Fruit fly (Drosophila melanogaster) whole organism, embryonic: ENCODE measurements around the gene Cyp6d4.

Experiments used
- Ada2b ChIP-seq: fragments of 200-800 bp; sonication (Bioruptor generic); IDR thresholded peaks from 2 replicates; pipeline ENCODE4 v1.3.6; 2022; ENCODE audit warnings: missing biosample characterization, missing genetic modification characterization
- CG6854 ChIP-seq: fragments of 200-800 bp; sonication (Bioruptor generic); optimal IDR thresholded peaks from 3 replicates; lab custom pipeline; 2017; ENCODE audit warnings: missing biosample characterization, mild to moderate bottlenecking, missing genetic modification characterization
- HmgZ ChIP-seq: fragments of 200-800 bp; sonication (Bioruptor generic); optimal IDR thresholded peaks from 2 replicates; lab custom pipeline; 2018; ENCODE audit warnings: missing biosample characterization, mild to moderate bottlenecking, missing genetic modification characterization
- fd96Cb ChIP-seq: fragments of 200-800 bp; sonication (Bioruptor generic); optimal IDR thresholded peaks from 2 replicates; lab custom pipeline; 2018; ENCODE audit warnings: missing biosample characterization, mild to moderate bottlenecking, missing genetic modification characterization, moderate library complexity
- pho ChIP-seq: fragments of 200-800 bp; sonication (Bioruptor generic); optimal IDR thresholded peaks from 2 replicates; lab custom pipeline; 2016; ENCODE audit warnings: missing biosample characterization, missing genetic modification characterization
- pros ChIP-seq: fragments of 200-800 bp; sonication (Bioruptor generic); optimal IDR thresholded peaks from 3 replicates; lab custom pipeline; 2019; ENCODE audit warnings: missing biosample characterization, mild to moderate bottlenecking, missing genetic modification characterization, moderate library complexity
- pum ChIP-seq: fragments of 200-800 bp; sonication (Bioruptor generic); optimal IDR thresholded peaks from 2 replicates; lab custom pipeline; 2016; ENCODE audit warnings: missing biosample characterization, missing genetic modification characterization
- run ChIP-seq: fragments of 200-800 bp; sonication (Bioruptor generic); optimal IDR thresholded peaks from 3 replicates; lab custom pipeline; 2018; ENCODE audit warnings: missing biosample characterization, mild to moderate bottlenecking, missing genetic modification characterization
- toy ChIP-seq: fragments of 200-800 bp; sonication (Bioruptor generic); IDR thresholded peaks from 2 replicates; pipeline ENCODE4 v1.3.6; 2022; ENCODE audit warnings: missing biosample characterization, missing genetic modification characterization
- tup ChIP-seq: fragments of 200-800 bp; sonication (Bioruptor generic); optimal IDR thresholded peaks from 2 replicates; lab custom pipeline; 2016; ENCODE audit warnings: missing biosample characterization, mild to moderate bottlenecking, missing genetic modification characterization, moderate library complexity

DNA sequence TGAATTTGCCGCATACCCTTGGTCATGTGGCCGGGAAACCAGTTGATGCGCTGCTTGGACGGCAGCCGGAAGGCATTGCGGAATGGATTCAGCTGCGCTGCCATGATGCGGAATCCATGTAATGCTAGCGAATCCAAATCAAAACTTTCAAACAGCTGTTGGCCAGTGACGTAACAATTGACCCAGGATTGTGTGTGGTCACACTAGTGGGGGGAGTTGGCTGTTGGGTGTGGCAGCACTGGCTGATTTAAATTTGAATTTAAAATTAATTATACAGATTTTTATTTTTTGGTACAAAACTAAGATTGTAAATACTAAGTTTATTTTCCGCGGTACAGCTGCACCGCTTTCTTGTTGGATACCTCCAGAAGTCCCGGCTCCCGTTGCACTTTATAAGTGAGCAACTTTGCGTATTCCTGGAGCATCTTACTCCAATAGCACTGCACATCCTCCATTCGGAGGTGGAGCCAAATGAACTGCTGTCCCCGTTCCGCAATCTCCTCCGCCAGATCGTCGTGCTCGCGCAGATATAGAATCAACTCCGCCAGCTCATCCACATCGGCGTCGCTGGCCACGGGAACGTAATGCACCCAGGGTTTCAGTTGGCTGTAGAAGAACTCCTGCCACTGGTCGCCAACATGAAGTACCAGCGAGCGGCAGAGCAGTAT lies 49.4 kb downstream of the Cyp6d4 start, which contains the start of gene CG17141:
- TF ChIP-seq tup (GFP tag; lab: Kevin White, UChicago) (no peak), HmgZ (tag; lab: Kevin White, UChicago) (peak; percentile 55), pum (no peak), CG6854 (GFP tag; lab: Kevin White, UChicago) (no peak), pho (GFP tag; lab: Kevin White, UChicago) (no peak), run (tag; lab: Kevin White, UChicago) (no peak), fd96Cb (tag; lab: Kevin White, UChicago) (no peak), pros (no peak), Ada2b (GFP tag; lab: Robert Waterston, UW) (no peak), toy (GFP tag; lab: Robert Waterston, UW) (no peak)
